Worm (Caenorhabditis elegans): ENCODE data around the gene F54D12.7.

The F54D12.7 gene

ce11 chrII:1357262-1357661, 27.9 kb downstream of the F54D12.7 start:
- TF ChIP-seq daf-19 (GFP tag; conservative IDR thresholded peaks at IDR 0.05) (no peak), ctbp-1 (GFP tag; IDR thresholded peaks at IDR 0.05) (no peak), ama-1 (optimal IDR thresholded peaks at IDR 0.05) (no peak), sdz-12 (GFP tag; optimal IDR thresholded peaks at IDR 0.05) (no peak), fos-1 (tag; optimal IDR thresholded peaks at IDR 0.05) (no peak), Y75B8A.6 (GFP tag; IDR thresholded peaks at IDR 0.05) (no peak), snpc-4 (tag; optimal IDR thresholded peaks at IDR 0.05) (no peak), duxl-1 (tag; optimal IDR thresholded peaks at IDR 0.05; ENCODE audit: poor library complexity) (no peak), mdl-1 (tag; optimal IDR thresholded peaks at IDR 0.05) (no peak), tag-97 (GFP tag; IDR thresholded peaks at IDR 0.05) (no peak), ZK337.2 (GFP tag; IDR thresholded peaks at IDR 0.05) (no peak), zag-1 (tag; optimal IDR thresholded peaks at IDR 0.05) (no peak), R02D3.7 (tag; optimal IDR thresholded peaks at IDR 0.05) (no peak), F49E8.2 (tag; optimal IDR thresholded peaks at IDR 0.05; ENCODE audit: borderline replicate concordance) (no peak), snpc-1.2 (GFP tag; IDR thresholded peaks at IDR 0.05) (no peak), unc-130 (GFP tag; optimal IDR thresholded peaks at IDR 0.05) (no peak), unc-39 (tag; optimal IDR thresholded peaks at IDR 0.05) (no peak), lin-38 (GFP tag; IDR thresholded peaks at IDR 0.05) (no peak), nhr-10 (tag; optimal IDR thresholded peaks at IDR 0.05) (no peak), nhr-41 (GFP tag; IDR thresholded peaks at IDR 0.05) (no peak)

DNA sequence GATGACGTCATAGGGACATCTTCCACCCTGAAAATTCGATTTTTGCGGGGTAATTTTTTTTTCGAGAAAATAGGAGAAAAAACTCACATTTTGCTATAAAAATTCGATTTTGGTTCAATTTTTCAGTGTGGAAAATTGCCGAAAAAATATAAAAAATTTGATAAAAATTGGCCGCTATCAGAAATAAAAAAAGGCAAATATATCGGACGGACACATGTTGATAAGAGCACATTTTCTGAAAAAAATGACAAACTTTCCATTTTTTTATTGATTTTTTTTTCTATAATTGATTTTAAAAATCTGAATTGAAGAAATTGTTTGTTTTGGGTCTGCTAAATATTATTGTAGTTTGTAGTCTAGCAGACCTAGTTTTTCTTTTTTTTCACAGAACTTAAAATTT, 29.7 kb downstream of the F54D12.7 start, which contains the start of gene C13A10.1:
Gene C13A10.1, minus strand, starts transcription at position 170 of the 400 bp plus-strand sequence.
- TF ChIP-seq dmd-6 (GFP tag; IDR thresholded peaks at IDR 0.05) (peak; percentile 19; the same call in 1 of the 2 replicates), daf-8 (GFP tag; IDR thresholded peaks at IDR 0.05) (no peak), nhr-28 (tag; optimal IDR thresholded peaks at IDR 0.05) (peak; percentile 40), nhr-6 (tag; optimal IDR thresholded peaks at IDR 0.05) (no peak), lir-3 (tag; optimal IDR thresholded peaks at IDR 0.05) (no peak), nhr-41 (GFP tag; IDR thresholded peaks at IDR 0.05) (no peak), lin-29 (GFP tag; IDR thresholded peaks at IDR 0.05) (no peak), madf-5 (GFP tag; IDR thresholded peaks at IDR 0.05) (no peak), R02D3.7 (tag; optimal IDR thresholded peaks at IDR 0.05) (no peak), pqm-1 (tag; optimal IDR thresholded peaks at IDR 0.05) (peak; percentile 67), lin-38 (GFP tag; IDR thresholded peaks at IDR 0.05) (no peak), hlh-30 (tag; optimal IDR thresholded peaks at IDR 0.05; ENCODE audit: insufficient read depth) (no peak), ama-1 (optimal IDR thresholded peaks at IDR 0.05) (no peak), dmd-8 (GFP tag; IDR thresholded peaks at IDR 0.05) (no peak)

DNA sequence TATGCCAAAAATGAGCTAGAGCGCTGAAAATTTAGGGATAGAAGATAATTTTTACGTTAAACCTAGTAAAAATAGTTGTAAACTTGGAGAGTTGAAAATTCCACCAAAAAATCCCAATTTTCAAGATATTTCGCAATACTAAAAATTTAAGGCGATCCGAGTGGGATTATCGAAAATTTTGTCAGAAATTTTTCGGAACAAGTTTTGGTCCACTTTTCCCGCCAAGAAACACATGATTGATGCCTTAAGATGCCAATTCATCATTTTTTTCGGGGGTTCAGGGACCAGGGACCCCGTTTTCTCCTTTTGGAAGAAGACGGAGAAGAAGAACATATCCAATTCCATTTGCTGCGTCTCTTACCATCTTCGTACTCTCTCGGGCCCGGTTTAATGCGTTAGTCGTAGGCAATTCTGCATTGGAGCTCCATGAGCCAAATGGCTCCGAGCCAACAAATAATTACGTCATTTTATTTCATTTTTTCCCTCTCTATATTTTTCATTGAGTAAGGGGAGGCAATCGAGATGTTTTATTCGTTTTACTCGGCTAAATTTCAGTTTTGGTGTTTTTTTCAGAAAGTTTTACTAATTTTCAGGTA, 40.6 kb downstream of the F54D12.7 start:
- TF ChIP-seq aha-1 (tag) (peak; percentile 12), hlh-30 (tag; optimal IDR thresholded peaks at IDR 0.05; ENCODE audit: insufficient read depth) (peak; percentile 31), dpl-1 (GFP tag; optimal IDR thresholded peaks at IDR 0.05) (peak; percentile 10), ceh-20 (GFP tag; IDR thresholded peaks at IDR 0.05) (peak; percentile 75), set-16 (GFP tag; IDR thresholded peaks at IDR 0.05) (no peak), nhr-76 (tag; optimal IDR thresholded peaks at IDR 0.05) (no peak), zfp-2 (tag; optimal IDR thresholded peaks at IDR 0.05) (peak; percentile 21), Y5F2A.4 (GFP tag; optimal IDR thresholded peaks at IDR 0.05) (no peak), vab-7 (GFP tag; IDR thresholded peaks at IDR 0.05) (peak; percentile 34; the same call in 1 of the 2 replicates), unc-62 (GFP tag; optimal IDR thresholded peaks at IDR 0.05 in 1 of 2) (peak in 1 of 2 experiments; percentile 79), unc-62 (tag; optimal IDR thresholded peaks at IDR 0.05) (no peak), unc-39 (tag; optimal IDR thresholded peaks at IDR 0.05) (no peak), lsy-2 (tag; optimal IDR thresholded peaks at IDR 0.05) (peak in 1 of 2 experiments; percentile 38), ZK337.2 (GFP tag; IDR thresholded peaks at IDR 0.05) (no peak)

Measured in whole organism, L4 larva.